Fruit fly (Drosophila melanogaster) whole organism, embryonic: ENCODE data around the gene CG34034.
A peak's percentile ranks its signal among the peaks of the same experiment; 100 is the strongest.

Experiments used
- Ada2b ChIP-seq: fragments of 200-800 bp; sonication (Bioruptor generic); IDR thresholded peaks from 2 replicates; pipeline ENCODE4 v1.3.6; 2022; ENCODE audit warnings: missing biosample characterization, missing genetic modification characterization
- Bdp1 ChIP-seq: fragments of 200-800 bp; sonication (Bioruptor generic); optimal IDR thresholded peaks from 3 replicates; lab custom pipeline; 2016; ENCODE audit warnings: missing biosample characterization, missing genetic modification characterization
- CG10267 ChIP-seq: fragments of 200-800 bp; sonication (Bioruptor generic); optimal IDR thresholded peaks from 2 replicates; lab custom pipeline; 2018; ENCODE audit warnings: missing biosample characterization, mild to moderate bottlenecking, missing genetic modification characterization, moderate library complexity
- CG10366 ChIP-seq: fragments of 200-800 bp; sonication (Bioruptor generic); IDR thresholded peaks from 2 replicates; pipeline ENCODE4 v1.3.6; 2022; ENCODE audit warnings: missing biosample characterization, missing genetic modification characterization
- CG14860 ChIP-seq: fragments of 200-800 bp; sonication (Bioruptor generic); IDR thresholded peaks from 3 replicates; pipeline ENCODE4 v1.3.6; 2022; ENCODE audit warnings: missing biosample characterization, missing genetic modification characterization; ENCODE audit not compliant: partially characterized antibody
- CG16863 ChIP-seq: fragments of 200-800 bp; sonication (Bioruptor generic); optimal IDR thresholded peaks from 3 replicates; lab custom pipeline; 2016; ENCODE audit warnings: missing biosample characterization, missing genetic modification characterization
- CG17328 ChIP-seq: fragments of 200-800 bp; sonication (Bioruptor generic); IDR thresholded peaks from 2 replicates; pipeline ENCODE4 v1.3.6; 2022; ENCODE audit warnings: missing biosample characterization, missing genetic modification characterization
- CG17568 ChIP-seq: fragments of 200-800 bp; sonication (Bioruptor generic); optimal IDR thresholded peaks from 2 replicates; lab custom pipeline; 2018; ENCODE audit warnings: missing biosample characterization, mild to moderate bottlenecking, missing genetic modification characterization, moderate library complexity
- CG31441 ChIP-seq: fragments of 200-800 bp; sonication (Bioruptor generic); IDR thresholded peaks from 2 replicates; pipeline ENCODE4 v1.3.6; 2022; ENCODE audit warnings: missing biosample characterization, missing genetic modification characterization
- CG3163 ChIP-seq: fragments of 200-800 bp; sonication (Bioruptor generic); optimal IDR thresholded peaks from 3 replicates; lab custom pipeline; 2016; ENCODE audit warnings: missing biosample characterization, missing genetic modification characterization
- CG3407 ChIP-seq: fragments of 200-800 bp; sonication (Bioruptor generic); optimal IDR thresholded peaks from 2 replicates; lab custom pipeline; 2018; ENCODE audit warnings: missing biosample characterization, mild to moderate bottlenecking, missing genetic modification characterization
- CG34376 ChIP-seq: fragments of 200-800 bp; sonication (Bioruptor generic); optimal IDR thresholded peaks from 2 replicates; lab custom pipeline; 2018; ENCODE audit warnings: missing biosample characterization, mild to moderate bottlenecking, missing genetic modification characterization
- CG4820 ChIP-seq: fragments of 200-800 bp; sonication (Bioruptor generic); optimal IDR thresholded peaks from 3 replicates; lab custom pipeline; 2016; ENCODE audit warnings: missing biosample characterization, missing genetic modification characterization
- CG6854 ChIP-seq: fragments of 200-800 bp; sonication (Bioruptor generic); optimal IDR thresholded peaks from 3 replicates; lab custom pipeline; 2017; ENCODE audit warnings: missing biosample characterization, mild to moderate bottlenecking, missing genetic modification characterization
- CG7745 ChIP-seq: fragments of 200-800 bp; sonication (Bioruptor generic); optimal IDR thresholded peaks from 2 replicates; lab custom pipeline; 2018; ENCODE audit warnings: missing biosample characterization, mild to moderate bottlenecking, missing genetic modification characterization, moderate library complexity
- CG7786 ChIP-seq: fragments of 200-800 bp; sonication (Bioruptor generic); optimal IDR thresholded peaks from 2 replicates; lab custom pipeline; 2016; ENCODE audit warnings: missing biosample characterization, missing genetic modification characterization
- CG8290 ChIP-seq, 3 experiments: fragments of 200-800 bp; sonication (Bioruptor generic); optimal IDR thresholded peaks; 2 replicates each; lab custom pipeline; 2016 to 2019; ENCODE audit warnings: missing biosample characterization in 3 of 3, missing genetic modification characterization in 3 of 3, mild to moderate bottlenecking in 2 of 3, moderate library complexity in 1 of 3
- CG8388 ChIP-seq: fragments of 200-800 bp; sonication (Bioruptor generic); optimal IDR thresholded peaks from 2 replicates; lab custom pipeline; 2019; ENCODE audit warnings: missing biosample characterization, mild to moderate bottlenecking, missing genetic modification characterization, moderate library complexity
- Dad ChIP-seq: fragments of 200-800 bp; sonication (Bioruptor generic); optimal IDR thresholded peaks from 3 replicates; lab custom pipeline; 2016; ENCODE audit warnings: missing biosample characterization, missing genetic modification characterization
- Dbx ChIP-seq: fragments of 200-800 bp; sonication (Bioruptor generic); IDR thresholded peaks from 3 replicates; pipeline ENCODE4 v1.3.6; 2022; ENCODE audit warnings: missing biosample characterization, missing genetic modification characterization
- Dek ChIP-seq: fragments of 200-800 bp; sonication (Bioruptor generic); optimal IDR thresholded peaks from 3 replicates; lab custom pipeline; 2019; ENCODE audit warnings: missing biosample characterization, mild to moderate bottlenecking, missing genetic modification characterization, moderate library complexity
- Drgx ChIP-seq: fragments of 200-800 bp; sonication (Bioruptor generic); IDR thresholded peaks from 2 replicates; pipeline ENCODE4 v1.3.6; 2022; ENCODE audit warnings: missing biosample characterization, missing genetic modification characterization
- ERR ChIP-seq: fragments of 200-800 bp; sonication (Bioruptor generic); optimal IDR thresholded peaks from 2 replicates; lab custom pipeline; 2016; ENCODE audit warnings: missing biosample characterization, missing genetic modification characterization
- Hr51 ChIP-seq, 2 experiments: fragments of 200-800 bp; sonication (Bioruptor generic); optimal IDR thresholded peaks; 2 replicates in 1 of 2; 3 replicates in 1 of 2; lab custom pipeline; 2016 to 2018; ENCODE audit warnings: missing biosample characterization in 2 of 2, missing genetic modification characterization in 2 of 2, mild to moderate bottlenecking in 1 of 2, moderate library complexity in 1 of 2
- MESR4 ChIP-seq: fragments of 200-800 bp; sonication (Bioruptor generic); optimal IDR thresholded peaks from 2 replicates; lab custom pipeline; 2018; ENCODE audit warnings: missing biosample characterization, mild to moderate bottlenecking, missing genetic modification characterization, moderate library complexity
- Myb ChIP-seq: fragments of 200-800 bp; sonication (Bioruptor generic); optimal IDR thresholded peaks from 2 replicates; lab custom pipeline; 2016; ENCODE audit warnings: missing biosample characterization, missing genetic modification characterization
- Neu2 ChIP-seq: fragments of 200-800 bp; sonication (Bioruptor generic); optimal IDR thresholded peaks from 3 replicates; lab custom pipeline; 2016; ENCODE audit warnings: missing biosample characterization, missing genetic modification characterization, borderline replicate concordance
- Sin3A ChIP-seq: fragments of >200 bp; optimal IDR thresholded peaks from 2 replicates; lab custom pipeline; 2018
- Tbp ChIP-seq: fragments of >200 bp; optimal IDR thresholded peaks from 2 replicates; lab custom pipeline; 2018; ENCODE audit warnings: missing biosample characterization, missing genetic modification characterization
- Trl ChIP-seq, 3 experiments: fragments of >200 bp in 2 of 3; fragments of 200-800 bp in 1 of 3; sonication (Bioruptor generic) in 1 of 3; optimal IDR thresholded peaks; 2 replicates in 1 of 3; 3 replicates in 2 of 3; lab custom pipeline; 2016 to 2017; ENCODE audit warnings: missing biosample characterization in 1 of 3, missing genetic modification characterization in 1 of 3
- ac ChIP-seq: fragments of 200-800 bp; sonication (Bioruptor generic); optimal IDR thresholded peaks from 3 replicates; lab custom pipeline; 2017; ENCODE audit warnings: missing biosample characterization, mild to moderate bottlenecking, missing genetic modification characterization
- aop ChIP-seq: fragments of 200-800 bp; sonication (Bioruptor generic); IDR thresholded peaks from 2 replicates; pipeline ENCODE4 v1.3.6; 2022; ENCODE audit warnings: missing biosample characterization, missing genetic modification characterization
- bcd ChIP-seq: fragments of 200-800 bp; sonication (Bioruptor generic); optimal IDR thresholded peaks from 2 replicates; lab custom pipeline; 2017; ENCODE audit warnings: missing biosample characterization, mild to moderate bottlenecking, missing genetic modification characterization
- bowl ChIP-seq: fragments of 200-800 bp; sonication (Bioruptor generic); IDR thresholded peaks from 2 replicates; pipeline ENCODE4 v1.3.6; 2022; ENCODE audit warnings: missing biosample characterization, missing genetic modification characterization
- cas ChIP-seq: fragments of 200-800 bp; sonication (Bioruptor generic); IDR thresholded peaks from 2 replicates; pipeline ENCODE4 v1.3.6; 2022; ENCODE audit warnings: missing biosample characterization, missing genetic modification characterization
- crp ChIP-seq, 2 experiments: fragments of 200-800 bp; sonication (Bioruptor generic); optimal IDR thresholded peaks; 2 replicates in 1 of 2; 3 replicates in 1 of 2; lab custom pipeline; 2017; ENCODE audit warnings: missing biosample characterization in 2 of 2, missing genetic modification characterization in 2 of 2, mild to moderate bottlenecking in 1 of 2, moderate library complexity in 1 of 2
- dan ChIP-seq: fragments of 200-800 bp; sonication (Bioruptor generic); IDR thresholded peaks from 2 replicates; pipeline ENCODE4 v1.3.6; 2022; ENCODE audit warnings: missing biosample characterization, missing genetic modification characterization
- dysf ChIP-seq: fragments of 200-800 bp; sonication (Bioruptor generic); IDR thresholded peaks from 3 replicates; pipeline ENCODE4 v1.3.6; 2022; ENCODE audit warnings: missing biosample characterization, missing genetic modification characterization
- eve ChIP-seq, 2 experiments: fragments of >200 bp; optimal IDR thresholded peaks; 2 replicates each; lab custom pipeline; 2017; ENCODE audit warnings: missing biosample characterization in 2 of 2, missing genetic modification characterization in 2 of 2
- gro ChIP-seq: fragments of 200-800 bp; sonication (Bioruptor generic); optimal IDR thresholded peaks from 2 replicates; lab custom pipeline; 2016; ENCODE audit warnings: missing biosample characterization, missing genetic modification characterization
- ham ChIP-seq: fragments of 200-800 bp; sonication (Bioruptor generic); IDR thresholded peaks from 2 replicates; pipeline ENCODE4 v1.3.6; 2022; ENCODE audit warnings: missing biosample characterization, missing genetic modification characterization
- hkb ChIP-seq, 2 experiments: fragments of 200-800 bp in 1 of 2; fragments of >200 bp in 1 of 2; sonication (Bioruptor generic) in 1 of 2; IDR thresholded peaks in 1 of 2; optimal IDR thresholded peaks in 1 of 2; 2 replicates each; pipeline versions ENCODE4 v1.3.6 to Lab custom; 2017 to 2022; ENCODE audit warnings: missing biosample characterization in 1 of 2, missing genetic modification characterization in 1 of 2
- klu ChIP-seq: fragments of 200-800 bp; sonication (Bioruptor generic); IDR thresholded peaks from 2 replicates; pipeline ENCODE4 v1.3.6; 2022; ENCODE audit warnings: missing biosample characterization, missing genetic modification characterization
- maf-S ChIP-seq: fragments of 200-800 bp; sonication (Bioruptor generic); optimal IDR thresholded peaks from 2 replicates; lab custom pipeline; 2016; ENCODE audit warnings: missing biosample characterization, missing genetic modification characterization
- mirr ChIP-seq: fragments of 200-800 bp; sonication (Bioruptor generic); optimal IDR thresholded peaks from 3 replicates; lab custom pipeline; 2018; ENCODE audit warnings: missing biosample characterization, mild to moderate bottlenecking, missing genetic modification characterization
- org-1 ChIP-seq: fragments of 200-800 bp; sonication (Bioruptor generic); optimal IDR thresholded peaks from 2 replicates; lab custom pipeline; 2017; ENCODE audit warnings: missing biosample characterization, missing genetic modification characterization
- psq ChIP-seq: fragments of 200-800 bp; sonication (Bioruptor generic); optimal IDR thresholded peaks from 2 replicates; lab custom pipeline; 2017; ENCODE audit warnings: missing biosample characterization, missing genetic modification characterization
- rib ChIP-seq: fragments of 200-800 bp; sonication (Bioruptor generic); IDR thresholded peaks from 2 replicates; pipeline ENCODE4 v1.3.6; 2022; ENCODE audit warnings: missing biosample characterization, missing genetic modification characterization
- sima ChIP-seq: fragments of 200-800 bp; sonication (Bioruptor generic); optimal IDR thresholded peaks from 2 replicates; lab custom pipeline; 2016; ENCODE audit warnings: missing biosample characterization, missing genetic modification characterization
- vvl ChIP-seq: fragments of 200-800 bp; sonication (Bioruptor generic); IDR thresholded peaks from 2 replicates; pipeline ENCODE4 v1.3.6; 2022; ENCODE audit warnings: missing biosample characterization, missing genetic modification characterization
- zen2 ChIP-seq: fragments of 200-800 bp; sonication (Bioruptor generic); IDR thresholded peaks from 3 replicates; pipeline ENCODE4 v1.3.6; 2022; ENCODE audit warnings: missing biosample characterization, missing genetic modification characterization; ENCODE audit not compliant: partially characterized antibody

The CG34034 gene

DNA sequence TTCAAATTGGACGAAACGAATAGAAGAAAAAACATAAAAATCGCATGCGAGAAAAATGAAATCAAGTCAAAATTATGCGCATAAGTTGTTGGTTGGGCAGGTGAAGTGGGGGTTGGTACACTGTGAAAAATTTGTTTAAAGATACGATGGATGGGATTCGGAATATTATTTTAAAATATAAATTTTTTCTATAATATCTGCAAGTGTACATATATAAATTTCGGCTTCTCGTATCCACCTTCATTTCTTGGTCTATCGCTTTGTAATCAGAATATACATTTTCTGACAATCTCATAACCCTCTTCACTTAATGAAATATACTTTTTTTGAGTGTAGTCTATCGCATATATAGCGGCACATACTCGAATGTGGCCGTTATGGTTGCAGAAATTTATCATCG is 35.6 kb downstream of the CG34034 start (continued):
- TF ChIP-seq CG6854 (GFP tag; lab: Kevin White, UChicago) (no peak), Trl (optimal IDR thresholded peaks at IDR 0.05; lab: Kevin White, UChicago) (no peak), Trl (GFP tag; optimal IDR thresholded peaks at IDR 0.05; lab: Kevin White, UChicago) (no peak), sima (GFP tag; lab: Kevin White, UChicago) (no peak), rib (no peak), vvl (GFP tag; lab: Robert Waterston, UW) (peak; percentile 77), hkb (optimal IDR thresholded peaks at IDR 0.05; lab: Kevin White, UChicago) (no peak), hkb (GFP tag; IDR thresholded peaks at IDR 0.05; lab: Robert Waterston, UW) (0 out of 2 replicates have a peak, but pooled peaks have one; percentile 37), Dad (GFP tag; lab: Kevin White, UChicago) (no peak), MESR4 (no peak), Drgx (GFP tag; lab: Robert Waterston, UW) (peak; percentile 61), gro (no peak), CG16863 (no peak), CG31441 (GFP tag; lab: Robert Waterston, UW) (peak; percentile 60), zen2 (GFP tag; lab: Robert Waterston, UW) (no peak), Sin3A (lab: Kevin White, UChicago) (no peak), ham (no peak), CG7786 (GFP tag; lab: Kevin White, UChicago) (no peak), ac (GFP tag; lab: Kevin White, UChicago) (no peak), CG34376 (no peak), bcd (GFP tag; lab: Kevin White, UChicago) (peak; percentile 0), ERR (GFP tag; lab: Kevin White, UChicago) (no peak), Dek (no peak), crp (GFP tag; optimal IDR thresholded peaks at IDR 0.05; lab: Kevin White, UChicago) (no peak), aop (no peak), Tbp (GFP tag; lab: Kevin White, UChicago) (no peak), psq (no peak), org-1 (GFP tag; lab: Kevin White, UChicago) (no peak), dan (no peak), CG17328 (no peak), Bdp1 (GFP tag; lab: Kevin White, UChicago) (no peak), eve (GFP tag; optimal IDR thresholded peaks at IDR 0.05; lab: Kevin White, UChicago) (peak in 1 of 2 experiments; percentile 28), dysf (peak; percentile 52; the same call in 1 of the 3 replicates), CG14860 (GFP tag; lab: Robert Waterston, UW) (no peak), CG3407 (GFP tag; lab: Kevin White, UChicago) (no peak), maf-S (GFP tag; lab: Kevin White, UChicago) (no peak), klu (GFP tag; lab: Robert Waterston, UW) (no peak), CG10267 (tag; lab: Kevin White, UChicago) (no peak), CG8388 (peak; percentile 2), CG17568 (no peak), Hr51 (GFP tag; optimal IDR thresholded peaks at IDR 0.05; lab: Kevin White, UChicago) (peak in 1 of 2 experiments; percentile 58), Dbx (GFP tag; lab: Robert Waterston, UW) (no peak), CG10366 (no peak; the same call in 1 of the 2 replicates), CG7745 (tag; lab: Kevin White, UChicago) (no peak), mirr (no peak), Neu2 (GFP tag; lab: Kevin White, UChicago) (no peak), cas (GFP tag; lab: Robert Waterston, UW) (no peak), bowl (GFP tag; lab: Robert Waterston, UW) (no peak), CG3163 (GFP tag; lab: Kevin White, UChicago) (no peak), CG4820 (GFP tag; lab: Kevin White, UChicago) (peak; percentile 9), Myb (GFP tag; lab: Kevin White, UChicago) (no peak), CG8290 (GFP tag; optimal IDR thresholded peaks at IDR 0.05; lab: Kevin White, UChicago) (no peak), CG8290 (tag; optimal IDR thresholded peaks at IDR 0.05; lab: Kevin White, UChicago) (no peak), Ada2b (no peak)
